Worm (Caenorhabditis elegans): ENCODE data around the gene CC8.2.

Gene CC8.2

ce11 chrIV:3599958-3600357, 48.5 kb downstream of the CC8.2 start, which contains the start of gene Y37E11B.7:
Gene Y37E11B.7 (minus strand): TSS chrIV:3600164.
- peak in 1 of 2 experiments; percentile 41 for TF ChIP-seq lsy-2 (tag; optimal IDR thresholded peaks at IDR 0.05)
- no peak for TF ChIP-seq sdz-12 (GFP tag; optimal IDR thresholded peaks at IDR 0.05)

ce11 chrIV:3599126-3599525, 49.4 kb downstream of the CC8.2 start, which contains the start of gene Y37E11B.6:
Gene Y37E11B.6 (minus strand): TSS chrIV:3599306.
- peak; percentile 79 for TF ChIP-seq lin-38 (GFP tag; IDR thresholded peaks at IDR 0.05)
- TF ChIP-seq pha-4 (GFP tag; IDR thresholded peaks at IDR 0.05), result no peak
- no peak for TF ChIP-seq pha-4 (tag; optimal IDR thresholded peaks at IDR 0.05)

- TF ChIP-seq jun-1 (tag; optimal IDR thresholded peaks at IDR 0.05) (no peak), F49E8.2 (tag; optimal IDR thresholded peaks at IDR 0.05; ENCODE audit: borderline replicate concordance) (no peak), ceh-62 (tag; optimal IDR thresholded peaks at IDR 0.05) (no peak), T26A8.4 (GFP tag; IDR thresholded peaks at IDR 0.05) (no peak), zag-1 (tag; optimal IDR thresholded peaks at IDR 0.05) (no peak), F44E2.7 (GFP tag; IDR thresholded peaks at IDR 0.05) (no peak), ztf-7 (tag; optimal IDR thresholded peaks at IDR 0.05) (no peak), mxl-3 (GFP tag; optimal IDR thresholded peaks at IDR 0.05) (no peak), pha-4 (GFP tag; IDR thresholded peaks at IDR 0.05) (no peak), pha-4 (tag; optimal IDR thresholded peaks at IDR 0.05) (no peak), lin-29 (GFP tag; IDR thresholded peaks at IDR 0.05) (no peak), daf-12 (tag; optimal IDR thresholded peaks at IDR 0.05) (no peak), mxl-2 (GFP tag; conservative IDR thresholded peaks at IDR 0.05) (no peak), mes-2 (tag; optimal IDR thresholded peaks at IDR 0.05; ENCODE audit: poor library complexity, severe bottlenecking) (no peak), gei-8 (GFP tag; optimal IDR thresholded peaks at IDR 0.05) (no peak), unc-39 (tag; optimal IDR thresholded peaks at IDR 0.05) (no peak), hif-1 (tag; optimal IDR thresholded peaks at IDR 0.05) (no peak), D1046.2 (GFP tag; IDR thresholded peaks at IDR 0.05) (no peak), ceh-44 (GFP tag; IDR thresholded peaks at IDR 0.05) (no peak), duxl-1 (tag; optimal IDR thresholded peaks at IDR 0.05; ENCODE audit: poor library complexity) (no peak), spr-1 (tag; optimal IDR thresholded peaks at IDR 0.05) (no peak)
Observed at ce11 chrIV:3598452-3598851, 50.0 kb downstream of the CC8.2 start, which contains the start of gene Y37E11B.5. Gene Y37E11B.5 (minus strand): TSS chrIV:3598552.

- TF ChIP-seq egl-27 (tag; optimal IDR thresholded peaks at IDR 0.05) (no peak), unc-62 (GFP tag; optimal IDR thresholded peaks at IDR 0.05 in 1 of 2) (peak in 1 of 2 experiments; percentile 97), unc-62 (tag; optimal IDR thresholded peaks at IDR 0.05) (no peak)
Observed at ce11 chrIV:3597356-3597755, 51.1 kb downstream of the CC8.2 start.
